Worm (Caenorhabditis elegans): ENCODE measurements around the gene F13B12.2.

DNA sequence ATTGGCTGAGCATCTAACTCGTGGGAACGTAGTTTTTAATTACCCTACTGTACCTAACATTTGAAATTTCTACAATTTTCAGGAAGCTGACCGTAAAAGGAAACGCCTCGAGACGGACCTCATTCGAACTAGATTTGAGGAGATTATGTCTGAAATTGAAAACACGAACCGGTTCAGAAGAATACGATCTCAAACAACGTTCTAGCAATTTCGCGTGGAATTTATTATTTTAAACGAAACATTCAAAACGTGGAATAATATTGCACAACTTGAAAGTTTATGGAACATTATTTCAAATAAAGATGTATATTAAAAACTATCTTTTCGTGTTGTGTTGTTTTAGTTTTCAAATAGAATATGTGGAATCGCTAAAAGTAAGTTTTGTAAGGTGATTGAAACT, 14.6 kb upstream of the F13B12.2 start, which contains the start of gene F13B12.7:
- TF ChIP-seq ceh-36 (tag; optimal IDR thresholded peaks at IDR 0.05) (no peak), pes-1 (GFP tag; IDR thresholded peaks at IDR 0.05) (no peak), aly-1 (tag; optimal IDR thresholded peaks at IDR 0.05) (no peak), B0310.2 (tag; optimal IDR thresholded peaks at IDR 0.05) (no peak), ama-1 (optimal IDR thresholded peaks at IDR 0.05) (no peak)

Measured in whole organism, early embryonic.